Worm (Caenorhabditis elegans) whole organism, L4/young adult: ENCODE data around the gene add-1.

Experiments used
- W03F9.2 ChIP-seq: fragments of 150-350 bp; optimal IDR thresholded peaks from 2 replicates; lab custom pipeline; 2014; ENCODE audit warnings: missing biosample characterization, missing genetic modification characterization
- dao-5 ChIP-seq: sonication (generic microtip); optimal IDR thresholded peaks from 2 replicates; lab custom pipeline; 2016; ENCODE audit warnings: missing genotype, missing genetic modification characterization, moderate library complexity, missing compliant biosample characterization
- him-1 ChIP-seq: sonication (generic microtip); optimal IDR thresholded peaks from 2 replicates; lab custom pipeline; 2016; ENCODE audit warnings: missing genotype, missing genetic modification reagents, missing genetic modification characterization, missing compliant biosample characterization

- TF ChIP-seq him-1 (tag; lab: Kevin White, UChicago) (no peak), W03F9.2 (no peak), dao-5 (tag; lab: Kevin White, UChicago) (no peak)
These were observed 37.6 kb downstream of the add-1 start, which contains the start of gene R08E3.1 for ce11 chrX:4822262-4822661.
